Worm (Caenorhabditis elegans) whole organism, L4 larva: ENCODE results near the gene lelo-1.

Experiments used
- ZK337.2 ChIP-seq: fragments of 200-800 bp; sonication (Bioruptor generic); IDR thresholded peaks from 2 replicates; pipeline ENCODE4 v1.3.6; 2022; ENCODE audit warnings: missing genetic modification reagents, missing genetic modification characterization, missing compliant biosample characterization
- aly-2 ChIP-seq: sonication (generic microtip); optimal IDR thresholded peaks from 2 replicates; lab custom pipeline; 2018; ENCODE audit warnings: missing biosample characterization, missing genetic modification characterization
- ama-1 ChIP-seq: fragments of 150-350 bp; optimal IDR thresholded peaks from 2 replicates; lab custom pipeline; 2014; ENCODE audit warnings: inconsistent platforms, mixed read lengths
- ceh-82 ChIP-seq: sonication (generic microtip); optimal IDR thresholded peaks from 2 replicates; lab custom pipeline; 2017; ENCODE audit warnings: missing biosample characterization, missing genetic modification characterization
- daf-12 ChIP-seq: fragments of 150-350 bp; optimal IDR thresholded peaks from 2 replicates; lab custom pipeline; 2014; ENCODE audit warnings: missing biosample characterization, missing genetic modification reagents, missing genetic modification characterization
- daf-19 ChIP-seq: fragments of 200-800 bp; sonication (Bioruptor generic); conservative IDR thresholded peaks from 2 replicates; pipeline ENCODE4 v1.3.6; 2022; ENCODE audit warnings: missing genetic modification characterization, missing compliant biosample characterization
- dpl-1 ChIP-seq: fragments of 150-350 bp; optimal IDR thresholded peaks from 2 replicates; lab custom pipeline; 2014; ENCODE audit warnings: missing biosample characterization, missing genetic modification reagents, missing genetic modification characterization
- duxl-1 ChIP-seq: sonication (generic microtip); optimal IDR thresholded peaks from 2 replicates; lab custom pipeline; 2016; ENCODE audit warnings: mild to moderate bottlenecking, missing genetic modification characterization, moderate library complexity, missing compliant biosample characterization; ENCODE audit not compliant: poor library complexity
- fkh-10 ChIP-seq: fragments of 150-350 bp; optimal IDR thresholded peaks from 2 replicates; lab custom pipeline; 2014; ENCODE audit warnings: missing biosample characterization, missing genetic modification reagents, missing genetic modification characterization
- lin-13 ChIP-seq: fragments of 150-350 bp; optimal IDR thresholded peaks from 2 replicates; lab custom pipeline; 2014; ENCODE audit warnings: missing biosample characterization, missing genetic modification reagents, missing genetic modification characterization
- nhr-11 ChIP-seq: fragments of 150-350 bp; optimal IDR thresholded peaks from 2 replicates; lab custom pipeline; 2014; ENCODE audit warnings: missing biosample characterization, missing genetic modification characterization
- php-3 ChIP-seq: fragments of 200-800 bp; sonication (Bioruptor generic); IDR thresholded peaks from 2 replicates; pipeline ENCODE4 v1.3.6; 2022; ENCODE audit warnings: missing genetic modification reagents, missing genetic modification characterization, missing compliant biosample characterization
- unc-39 ChIP-seq: sonication (generic microtip); optimal IDR thresholded peaks from 2 replicates; lab custom pipeline; 2017; ENCODE audit warnings: missing biosample characterization, missing genetic modification characterization
- ztf-11 ChIP-seq: fragments of 150-350 bp; optimal IDR thresholded peaks from 2 replicates; lab custom pipeline; 2014; ENCODE audit warnings: missing biosample characterization, missing genetic modification characterization

ce11 chrII:6273916-6274315, 27.8 kb downstream of the lelo-1 start, which contains the start of gene bpl-1:
- TF ChIP-seq duxl-1 (tag; lab: Kevin White, UChicago) (no peak), nhr-11 (tag; lab: Kevin White, UChicago) (no peak), unc-39 (tag; lab: Kevin White, UChicago) (no peak), fkh-10 (GFP tag; lab: Kevin White, UChicago) (no peak), ceh-82 (tag; lab: Kevin White, UChicago) (no peak), daf-12 (no peak), php-3 (GFP tag; lab: Robert Waterston, UW) (no peak), ZK337.2 (GFP tag; lab: Robert Waterston, UW) (no peak), ama-1 (no peak), lin-13 (GFP tag; lab: Kevin White, UChicago) (no peak), dpl-1 (GFP tag; lab: Kevin White, UChicago) (no peak), aly-2 (tag; lab: Kevin White, UChicago) (no peak), daf-19 (GFP tag; lab: Robert Waterston, UW) (no peak), ztf-11 (tag; lab: Kevin White, UChicago) (no peak)
